Fruit fly (Drosophila melanogaster) Kc167 (cell line): ENCODE results near the gene CG15864.

Source experiments
- Myc ChIP-seq: fragments of >200 bp; optimal IDR thresholded peaks from 2 replicates; lab custom pipeline; 2017; ENCODE audit warnings: missing external identifiers
- Sin3A ChIP-seq: fragments of >200 bp; optimal IDR thresholded peaks from 2 replicates; lab custom pipeline; 2018; ENCODE audit warnings: missing external identifiers
- h ChIP-seq: fragments of >200 bp; optimal IDR thresholded peaks from 3 replicates; lab custom pipeline; 2018; ENCODE audit warnings: missing external identifiers
- insv ChIP-seq: fragments of >200 bp; optimal IDR thresholded peaks from 3 replicates; lab custom pipeline; 2018; ENCODE audit warnings: missing external identifiers
- psq ChIP-seq: fragments of >200 bp; optimal IDR thresholded peaks from 2 replicates; lab custom pipeline; 2017; ENCODE audit warnings: missing external identifiers
- ttk ChIP-seq: sonication (Bioruptor generic); optimal IDR thresholded peaks from 2 replicates; lab custom pipeline; 2017; ENCODE audit warnings: missing external identifiers

DNA sequence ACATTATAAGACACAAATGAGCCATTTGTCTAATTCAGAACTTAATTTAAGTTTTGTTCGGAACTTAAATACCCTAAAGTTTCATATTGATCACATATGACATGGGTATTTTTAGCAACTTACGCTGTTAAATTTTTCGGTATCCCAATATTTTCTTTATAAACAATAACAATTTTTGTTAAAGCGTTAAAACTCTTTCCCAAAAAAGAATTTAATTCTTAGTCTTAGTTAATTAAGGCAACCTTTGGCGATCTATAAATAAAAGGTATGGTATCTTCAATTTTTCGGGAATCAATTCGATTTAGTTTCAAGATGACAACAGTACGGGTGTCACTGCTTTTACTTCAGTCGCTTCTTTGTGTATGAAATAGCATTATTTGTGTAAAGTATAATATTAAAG, 42.7 kb downstream of the CG15864 start, which contains the start of gene CG31464:
- TF ChIP-seq Myc (lab: Kevin White, UChicago) (no peak), ttk (lab: Kevin White, UChicago) (no peak), psq (no peak), h (lab: Kevin White, UChicago) (no peak), insv (lab: Kevin White, UChicago) (no peak), Sin3A (lab: Kevin White, UChicago) (no peak)
